Worm (Caenorhabditis elegans): ENCODE data around the gene F25B3.5.

DNA sequence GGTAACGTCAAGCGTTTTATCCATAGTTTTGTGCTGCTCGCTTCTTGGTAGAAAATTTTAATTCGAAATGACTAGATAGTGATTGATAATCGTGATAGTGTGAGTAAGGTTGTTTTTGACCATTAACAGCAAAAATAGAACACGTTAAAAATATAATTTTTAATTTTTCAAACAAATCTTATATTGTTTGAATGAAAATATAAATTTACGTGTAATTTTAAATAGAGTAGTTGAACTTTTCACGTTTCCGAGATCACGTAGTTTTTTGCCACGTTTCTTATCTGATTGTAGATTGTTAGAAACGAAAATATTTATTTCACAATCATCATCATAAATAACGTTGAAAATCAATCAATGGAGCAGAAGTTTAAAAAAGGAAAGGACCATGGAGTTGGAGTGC, 38.6 kb downstream of the F25B3.5 start, which contains the start of the genes C50F4.10 and pfk-1.2:
- TF ChIP-seq dve-1 (tag; optimal IDR thresholded peaks at IDR 0.05) (no peak), tbx-2 (tag; optimal IDR thresholded peaks at IDR 0.05) (no peak), che-1 (tag; optimal IDR thresholded peaks at IDR 0.05) (no peak), ets-4 (tag; optimal IDR thresholded peaks at IDR 0.05) (no peak), unc-86 (tag; optimal IDR thresholded peaks at IDR 0.05) (no peak), pha-2 (tag; optimal IDR thresholded peaks at IDR 0.05) (no peak), eyg-1 (tag; optimal IDR thresholded peaks at IDR 0.05) (no peak), nfya-1 (tag; optimal IDR thresholded peaks at IDR 0.05) (no peak), fkh-10 (GFP tag; optimal IDR thresholded peaks at IDR 0.05) (no peak), fkh-6 (tag; optimal IDR thresholded peaks at IDR 0.05) (no peak), ceh-9 (tag; optimal IDR thresholded peaks at IDR 0.05) (no peak)
